Worm (Caenorhabditis elegans) whole organism, mixed stage, embryonic: ENCODE results near the gene dhcr-24.

ENCODE experiments used
- M03D4.4 ChIP-seq: sonication (generic microtip); optimal IDR thresholded peaks from 2 replicates; lab custom pipeline; 2017; ENCODE audit warnings: mild to moderate bottlenecking, missing genetic modification characterization, missing compliant biosample characterization
- bed-3 ChIP-seq: fragments of 200-800 bp; sonication (Bioruptor generic); optimal IDR thresholded peaks from 3 replicates; lab custom pipeline; 2018; ENCODE audit warnings: mild to moderate bottlenecking, missing genetic modification characterization, moderate library complexity, missing compliant biosample characterization
- blmp-1 ChIP-seq: fragments of 150-350 bp; optimal IDR thresholded peaks from 2 replicates; lab custom pipeline; 2014; ENCODE audit warnings: missing biosample characterization, missing genetic modification characterization
- ceh-39 ChIP-seq: fragments of 150-350 bp; optimal IDR thresholded peaks from 2 replicates; lab custom pipeline; 2014; ENCODE audit warnings: missing biosample characterization, missing genetic modification characterization
- ceh-43 ChIP-seq: fragments of 200-800 bp; sonication (Bioruptor generic); optimal IDR thresholded peaks from 2 replicates; lab custom pipeline; 2018; ENCODE audit warnings: mild to moderate bottlenecking, missing genetic modification characterization, moderate library complexity, missing compliant biosample characterization
- ceh-83 ChIP-seq: fragments of 200-800 bp; sonication (Bioruptor generic); optimal IDR thresholded peaks from 2 replicates; lab custom pipeline; 2018; ENCODE audit warnings: mild to moderate bottlenecking, missing genetic modification characterization, missing compliant biosample characterization
- ces-1 ChIP-seq: fragments of 150-350 bp; optimal IDR thresholded peaks from 2 replicates; lab custom pipeline; 2014; ENCODE audit warnings: missing biosample characterization, missing genetic modification reagents, missing genetic modification characterization
- cnd-1 ChIP-seq: fragments of 200-800 bp; sonication (Bioruptor generic); optimal IDR thresholded peaks from 2 replicates; lab custom pipeline; 2018; ENCODE audit warnings: mild to moderate bottlenecking, missing genetic modification characterization, missing compliant biosample characterization
- drap-1 ChIP-seq: fragments of 200-800 bp; sonication (Bioruptor generic); optimal IDR thresholded peaks from 3 replicates; lab custom pipeline; 2018; ENCODE audit warnings: mild to moderate bottlenecking, missing genetic modification characterization, missing compliant biosample characterization
- elt-1 ChIP-seq: sonication (generic microtip); optimal IDR thresholded peaks from 2 replicates; lab custom pipeline; 2017; ENCODE audit warnings: missing genetic modification characterization, mild to moderate bottlenecking, missing compliant biosample characterization, antibody characterized with exemption, moderate library complexity, borderline replicate concordance; ENCODE audit not compliant: insufficient read depth
- elt-3 ChIP-seq: fragments of 150-350 bp; optimal IDR thresholded peaks from 2 replicates; lab custom pipeline; 2014; ENCODE audit warnings: missing biosample characterization, missing genetic modification characterization
- flh-1 ChIP-seq: fragments of 200-800 bp; sonication (Bioruptor generic); optimal IDR thresholded peaks from 2 replicates; lab custom pipeline; 2018; ENCODE audit warnings: mild to moderate bottlenecking, missing genetic modification characterization, moderate library complexity, missing compliant biosample characterization
- ham-2 ChIP-seq: fragments of 200-800 bp; sonication (Bioruptor generic); optimal IDR thresholded peaks from 2 replicates; lab custom pipeline; 2018; ENCODE audit warnings: mild to moderate bottlenecking, missing genetic modification characterization, missing compliant biosample characterization
- hlh-1 ChIP-seq: fragments of 150-350 bp; optimal IDR thresholded peaks from 2 replicates; lab custom pipeline; 2014; ENCODE audit warnings: missing biosample characterization, missing genetic modification reagents, missing genetic modification characterization
- lin-13 ChIP-seq: fragments of 150-350 bp; optimal IDR thresholded peaks from 2 replicates; lab custom pipeline; 2014; ENCODE audit warnings: missing biosample characterization, missing genetic modification characterization
- lin-32 ChIP-seq: fragments of 200-800 bp; sonication (Bioruptor generic); optimal IDR thresholded peaks from 2 replicates; lab custom pipeline; 2018; ENCODE audit warnings: mild to moderate bottlenecking, missing genetic modification characterization, missing compliant biosample characterization
- lsy-2 ChIP-seq: fragments of 150-350 bp; optimal IDR thresholded peaks from 2 replicates; lab custom pipeline; 2014; ENCODE audit warnings: missing biosample characterization, missing genetic modification characterization
- mep-1 ChIP-seq: fragments of 150-350 bp; optimal IDR thresholded peaks from 2 replicates; lab custom pipeline; 2017; ENCODE audit warnings: missing biosample characterization, missing genetic modification reagents, missing genetic modification characterization, inconsistent platforms
- mls-2 ChIP-seq: sonication (generic microtip); optimal IDR thresholded peaks from 2 replicates; lab custom pipeline; 2016; ENCODE audit warnings: mild to moderate bottlenecking, missing genetic modification characterization, moderate library complexity, missing compliant biosample characterization
- nhr-12 ChIP-seq: fragments of 150-350 bp; optimal IDR thresholded peaks from 2 replicates; lab custom pipeline; 2014; ENCODE audit warnings: missing biosample characterization, missing genetic modification characterization
- nhr-2 ChIP-seq: fragments of 150-350 bp; optimal IDR thresholded peaks from 2 replicates; lab custom pipeline; 2014; ENCODE audit warnings: missing biosample characterization, missing genetic modification characterization
- nhr-237 ChIP-seq: fragments of 150-350 bp; optimal IDR thresholded peaks from 2 replicates; lab custom pipeline; 2014; ENCODE audit warnings: missing biosample characterization, missing genetic modification characterization
- nhr-28 ChIP-seq: fragments of 150-350 bp; optimal IDR thresholded peaks from 2 replicates; lab custom pipeline; 2014; ENCODE audit warnings: missing biosample characterization, missing genetic modification characterization
- nhr-76 ChIP-seq: sonication (generic microtip); optimal IDR thresholded peaks from 2 replicates; lab custom pipeline; 2017; ENCODE audit warnings: missing biosample characterization, missing genetic modification characterization
- pha-4 ChIP-seq: fragments of 150-350 bp; optimal IDR thresholded peaks from 2 replicates; lab custom pipeline; 2018; ENCODE audit warnings: missing biosample characterization, missing genetic modification reagents, missing genetic modification characterization
- sem-2 ChIP-seq: fragments of 200-800 bp; sonication (Bioruptor generic); optimal IDR thresholded peaks from 2 replicates; lab custom pipeline; 2018; ENCODE audit warnings: mild to moderate bottlenecking, missing genetic modification characterization, missing compliant biosample characterization
- snpc-4 ChIP-seq: fragments of 150-350 bp; optimal IDR thresholded peaks from 2 replicates; lab custom pipeline; 2014; ENCODE audit warnings: missing biosample characterization, missing genetic modification characterization
- sptf-1 ChIP-seq: sonication (generic microtip); optimal IDR thresholded peaks from 2 replicates; lab custom pipeline; 2017; ENCODE audit warnings: mild to moderate bottlenecking, missing genetic modification characterization, moderate library complexity, missing compliant biosample characterization
- tbx-8 ChIP-seq: fragments of 200-800 bp; sonication (Bioruptor generic); optimal IDR thresholded peaks from 2 replicates; lab custom pipeline; 2018; ENCODE audit warnings: mild to moderate bottlenecking, missing genetic modification characterization, moderate library complexity, missing compliant biosample characterization
- unc-120 ChIP-seq: sonication (generic microtip); optimal IDR thresholded peaks from 2 replicates; lab custom pipeline; 2017; ENCODE audit warnings: missing genetic modification characterization, missing compliant biosample characterization; ENCODE audit not compliant: poor library complexity, severe bottlenecking
- unc-39 ChIP-seq: fragments of 150-350 bp; optimal IDR thresholded peaks from 2 replicates; lab custom pipeline; 2014; ENCODE audit warnings: missing biosample characterization, missing genetic modification characterization
- unc-62 ChIP-seq: fragments of 150-350 bp; optimal IDR thresholded peaks from 2 replicates; lab custom pipeline; 2014; ENCODE audit warnings: missing biosample characterization, missing genetic modification reagents, missing genetic modification characterization
- zip-8 ChIP-seq: fragments of 150-350 bp; optimal IDR thresholded peaks from 2 replicates; lab custom pipeline; 2014; ENCODE audit warnings: missing biosample characterization, missing genetic modification characterization

Gene dhcr-24

ce11 chrX:2564047-2564446, at the start of gene dhcr-24:
TSS of gene dhcr-24 (minus strand) at chrX:2564147.
- TF ChIP-seq hlh-1 (tag; lab: Kevin White, UChicago) (no peak), ceh-83 (no peak), ceh-39 (tag; lab: Kevin White, UChicago) (no peak), nhr-12 (no peak), lsy-2 (tag; lab: Kevin White, UChicago) (no peak), pha-4 (tag; lab: Kevin White, UChicago) (no peak), nhr-237 (tag; lab: Kevin White, UChicago) (no peak), mep-1 (tag; lab: Kevin White, UChicago) (no peak), sem-2 (no peak), elt-1 (no peak), elt-3 (tag; lab: Kevin White, UChicago) (no peak), blmp-1 (tag; lab: Kevin White, UChicago) (no peak), M03D4.4 (no peak), unc-39 (tag; lab: Kevin White, UChicago) (no peak), ces-1 (GFP tag; lab: Kevin White, UChicago) (no peak), lin-32 (GFP tag; lab: Kevin White, UChicago) (no peak), ham-2 (GFP tag; lab: Kevin White, UChicago) (no peak), nhr-2 (no peak)

ce11 chrX:2613077-2613476, 49.1 kb upstream of the dhcr-24 start:
- TF ChIP-seq flh-1: peak; percentile 50
- TF ChIP-seq M03D4.4: peak; percentile 88
- peak; percentile 24 for TF ChIP-seq ces-1 (GFP tag; lab: Kevin White, UChicago)
- TF ChIP-seq lsy-2 (tag; lab: Kevin White, UChicago): no peak
- TF ChIP-seq nhr-28 (tag; lab: Kevin White, UChicago): no peak
- peak; percentile 92 for TF ChIP-seq ceh-83
- peak; percentile 60 for TF ChIP-seq unc-120
- TF ChIP-seq snpc-4 (tag; lab: Kevin White, UChicago): no peak
- TF ChIP-seq nhr-237 (tag; lab: Kevin White, UChicago): no peak
- peak; percentile 89 for TF ChIP-seq mls-2 (tag; lab: Kevin White, UChicago)
- peak; percentile 78 for TF ChIP-seq tbx-8 (GFP tag; lab: Kevin White, UChicago)
- no peak for TF ChIP-seq nhr-76 (tag; lab: Kevin White, UChicago)
- peak; percentile 17 for TF ChIP-seq lin-13 (tag; lab: Kevin White, UChicago)
- peak; percentile 32 for TF ChIP-seq elt-3 (tag; lab: Kevin White, UChicago)
- TF ChIP-seq sem-2: peak; percentile 81
- TF ChIP-seq ceh-39 (tag; lab: Kevin White, UChicago): no peak
- peak; percentile 91 for TF ChIP-seq sptf-1 (tag; lab: Kevin White, UChicago)
- TF ChIP-seq unc-62 (GFP tag; lab: Kevin White, UChicago): peak; percentile 39
- TF ChIP-seq ceh-43 (GFP tag; lab: Kevin White, UChicago): peak; percentile 84
- TF ChIP-seq ham-2 (GFP tag; lab: Kevin White, UChicago): peak; percentile 58
- TF ChIP-seq drap-1: peak; percentile 87
- TF ChIP-seq pha-4 (tag; lab: Kevin White, UChicago): peak; percentile 72
- peak; percentile 16 for TF ChIP-seq mep-1 (tag; lab: Kevin White, UChicago)
- no peak for TF ChIP-seq zip-8 (tag; lab: Kevin White, UChicago)
- TF ChIP-seq lin-32 (GFP tag; lab: Kevin White, UChicago): peak; percentile 75
- TF ChIP-seq bed-3 (GFP tag; lab: Kevin White, UChicago): peak; percentile 69
- TF ChIP-seq cnd-1 (tag; lab: Kevin White, UChicago): peak; percentile 86

ce11 chrX:2607522-2608278, 43.8 kb upstream of the dhcr-24 start, which contains the start of gene T03G6.1:
TSS of gene T03G6.1 (plus strand) at chrX:2608228.
- peak; percentile 72 for TF ChIP-seq elt-1
- peak; percentile 88 for TF ChIP-seq zip-8 (tag; lab: Kevin White, UChicago)
- no peak for TF ChIP-seq unc-39 (tag; lab: Kevin White, UChicago)
